Worm (Caenorhabditis elegans) whole organism, late embryonic: Measurements from ENCODE around the gene swt-1.

Experiments
- T23F11.4 ChIP-seq: fragments of 200-800 bp; sonication (Bioruptor generic); optimal IDR thresholded peaks from 2 replicates; lab custom pipeline; 2018; ENCODE audit warnings: mild to moderate bottlenecking, missing genetic modification characterization, missing compliant biosample characterization
- ceh-22 ChIP-seq: sonication (generic microtip); optimal IDR thresholded peaks from 2 replicates; lab custom pipeline; 2017; ENCODE audit warnings: missing biosample characterization, missing genetic modification characterization
- ceh-34 ChIP-seq: sonication (generic microtip); optimal IDR thresholded peaks from 2 replicates; lab custom pipeline; 2016; ENCODE audit warnings: mild to moderate bottlenecking, missing genetic modification characterization, missing compliant biosample characterization
- dve-1 ChIP-seq: sonication (generic microtip); optimal IDR thresholded peaks from 2 replicates; lab custom pipeline; 2017; ENCODE audit warnings: antibody characterized with exemption, mild to moderate bottlenecking, missing genetic modification characterization, missing compliant biosample characterization
- pha-4 ChIP-seq: fragments of 150-350 bp; optimal IDR thresholded peaks from 2 replicates; lab custom pipeline; 2018; ENCODE audit warnings: missing biosample characterization, missing genetic modification reagents, missing genetic modification characterization
- unc-55 ChIP-seq: sonication (generic microtip); optimal IDR thresholded peaks from 2 replicates; lab custom pipeline; 2017; ENCODE audit warnings: missing biosample characterization, missing genetic modification reagents, missing genetic modification characterization

DNA sequence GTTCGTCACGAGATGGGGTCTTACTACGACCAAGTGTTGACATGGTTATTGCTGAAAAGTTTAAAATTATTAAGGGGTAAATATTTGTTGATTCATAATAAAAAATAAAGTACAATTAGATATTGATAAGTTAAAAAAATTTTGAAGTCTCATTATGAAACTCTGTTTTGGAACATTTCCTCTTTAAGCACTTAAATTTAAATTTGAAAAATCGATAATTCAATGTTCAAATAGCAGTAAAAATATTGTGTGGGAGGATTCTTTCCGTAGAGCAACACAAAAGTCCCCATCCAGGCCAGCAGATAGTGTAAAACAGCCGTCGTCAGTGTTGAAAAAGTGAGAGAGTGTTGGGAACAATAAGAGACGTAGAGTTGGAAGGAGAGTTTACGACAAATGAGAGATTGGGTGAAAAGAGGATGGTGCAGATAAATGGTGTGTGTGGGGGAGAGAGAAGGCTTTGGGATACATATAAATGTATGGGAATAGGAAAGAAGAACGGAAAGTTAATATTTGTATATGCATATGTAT is 43.1 kb upstream of the swt-1 start, which contains the start of gene pat-6:
- TF ChIP-seq unc-55 (peak; percentile 42), dve-1 (no peak), ceh-34 (tag; lab: Kevin White, UChicago) (no peak), ceh-22 (no peak), pha-4 (tag; lab: Kevin White, UChicago) (no peak), T23F11.4 (GFP tag; lab: Kevin White, UChicago) (no peak)
